Fruit fly (Drosophila melanogaster): ENCODE measurements around the gene EMC6.

dm6 chr3R:25054451-25055188 is 29.8 kb upstream of the EMC6 start, which contains the start of gene CG31109:
- TF ChIP-seq CG11762 (GFP tag; optimal IDR thresholded peaks at IDR 0.05; ENCODE audit: insufficient read depth) (no peak), spab (GFP tag; optimal IDR thresholded peaks at IDR 0.05) (no peak), CG31627 (GFP tag; optimal IDR thresholded peaks at IDR 0.05) (peak; percentile 12), CG6276 (GFP tag; optimal IDR thresholded peaks at IDR 0.05) (no peak)

All from whole organism, prepupa.